Fruit fly (Drosophila melanogaster) whole organism, pupa: ENCODE results near the gene CG7872.

Source experiments
- CG15710 ChIP-seq: fragments of 200-800 bp; sonication (Bioruptor generic); optimal IDR thresholded peaks from 2 replicates; lab custom pipeline; 2018; ENCODE audit warnings: missing biosample characterization, mild to moderate bottlenecking, missing genetic modification characterization, moderate library complexity
- CG17806 ChIP-seq: fragments of 200-800 bp; sonication (Bioruptor generic); optimal IDR thresholded peaks from 2 replicates; lab custom pipeline; 2018; ENCODE audit warnings: missing biosample characterization, mild to moderate bottlenecking, missing genetic modification characterization, moderate library complexity
- CG34367 ChIP-seq: fragments of 200-800 bp; sonication (Bioruptor generic); optimal IDR thresholded peaks from 2 replicates; lab custom pipeline; 2018; ENCODE audit warnings: missing biosample characterization, mild to moderate bottlenecking, missing genetic modification characterization
- CG4496 ChIP-seq: fragments of 200-800 bp; sonication (Bioruptor generic); IDR thresholded peaks from 3 replicates; pipeline ENCODE4 v1.3.6; 2022; ENCODE audit warnings: missing biosample characterization, missing genetic modification characterization
- CG8301 ChIP-seq: fragments of 200-800 bp; sonication (Bioruptor generic); optimal IDR thresholded peaks from 2 replicates; lab custom pipeline; 2018; ENCODE audit warnings: missing biosample characterization, mild to moderate bottlenecking, missing genetic modification characterization
- EcR ChIP-seq: fragments of 200-800 bp; sonication (Bioruptor generic); optimal IDR thresholded peaks from 3 replicates; lab custom pipeline; 2019; ENCODE audit warnings: missing biosample characterization, missing genetic modification characterization, mild to moderate bottlenecking, moderate library complexity, missing genetic modification reagents
- Ets98B ChIP-seq: fragments of 200-800 bp; sonication (Bioruptor generic); IDR thresholded peaks from 2 replicates; pipeline ENCODE4 v1.3.6; 2022; ENCODE audit warnings: missing biosample characterization, missing genetic modification characterization
- Pif1A ChIP-seq: fragments of 200-800 bp; sonication (Bioruptor generic); optimal IDR thresholded peaks from 3 replicates; lab custom pipeline; 2016; ENCODE audit warnings: missing biosample characterization, missing genetic modification characterization
- Pif1B ChIP-seq: fragments of 200-800 bp; sonication (Bioruptor generic); optimal IDR thresholded peaks from 3 replicates; lab custom pipeline; 2016; ENCODE audit warnings: missing biosample characterization, missing genetic modification characterization
- Snoo ChIP-seq: fragments of 200-800 bp; sonication (Bioruptor generic); optimal IDR thresholded peaks from 3 replicates; lab custom pipeline; 2017; ENCODE audit warnings: missing biosample characterization, mild to moderate bottlenecking, missing genetic modification characterization, inconsistent platforms
- fd96Ca ChIP-seq: fragments of 200-800 bp; sonication (Bioruptor generic); IDR thresholded peaks from 3 replicates; pipeline ENCODE4 v1.3.6; 2022; ENCODE audit warnings: missing biosample characterization, missing genetic modification characterization

- TF ChIP-seq Pif1B (GFP tag; lab: Kevin White, UChicago), result no peak
- no peak for TF ChIP-seq CG4496 (GFP tag; lab: Robert Waterston, UW)
- no peak for TF ChIP-seq Pif1A (GFP tag; lab: Kevin White, UChicago)
- no peak for TF ChIP-seq CG34367 (tag; lab: Kevin White, UChicago)
- TF ChIP-seq EcR (GFP tag; lab: Kevin White, UChicago), result no peak
- no peak for TF ChIP-seq Ets98B
- TF ChIP-seq CG15710, result no peak
- TF ChIP-seq CG8301, result no peak
- TF ChIP-seq fd96Ca (GFP tag; lab: Robert Waterston, UW), result no peak
- no peak for TF ChIP-seq CG17806 (tag; lab: Kevin White, UChicago)
- TF ChIP-seq Snoo (tag; lab: Kevin White, UChicago), result no peak
Measured at dm6 chrX:15571939-15572338, 6.1 kb upstream of the CG7872 start, which contains the start of gene CG15643.
